Worm (Caenorhabditis elegans) whole organism, mixed stage, embryonic: ENCODE data around the gene mls-2.

Experiments used
- lsy-2 ChIP-seq: fragments of 150-350 bp; optimal IDR thresholded peaks from 2 replicates; lab custom pipeline; 2014; ENCODE audit warnings: missing biosample characterization, missing genetic modification characterization
- mep-1 ChIP-seq: fragments of 150-350 bp; optimal IDR thresholded peaks from 2 replicates; lab custom pipeline; 2017; ENCODE audit warnings: missing biosample characterization, missing genetic modification reagents, missing genetic modification characterization, inconsistent platforms
- nhr-76 ChIP-seq: sonication (generic microtip); optimal IDR thresholded peaks from 2 replicates; lab custom pipeline; 2017; ENCODE audit warnings: missing biosample characterization, missing genetic modification characterization
- pha-4 ChIP-seq: fragments of 150-350 bp; optimal IDR thresholded peaks from 2 replicates; lab custom pipeline; 2018; ENCODE audit warnings: missing biosample characterization, missing genetic modification reagents, missing genetic modification characterization
- ztf-11 ChIP-seq: fragments of 150-350 bp; optimal IDR thresholded peaks from 2 replicates; lab custom pipeline; 2014; ENCODE audit warnings: missing biosample characterization, missing genetic modification characterization

DNA sequence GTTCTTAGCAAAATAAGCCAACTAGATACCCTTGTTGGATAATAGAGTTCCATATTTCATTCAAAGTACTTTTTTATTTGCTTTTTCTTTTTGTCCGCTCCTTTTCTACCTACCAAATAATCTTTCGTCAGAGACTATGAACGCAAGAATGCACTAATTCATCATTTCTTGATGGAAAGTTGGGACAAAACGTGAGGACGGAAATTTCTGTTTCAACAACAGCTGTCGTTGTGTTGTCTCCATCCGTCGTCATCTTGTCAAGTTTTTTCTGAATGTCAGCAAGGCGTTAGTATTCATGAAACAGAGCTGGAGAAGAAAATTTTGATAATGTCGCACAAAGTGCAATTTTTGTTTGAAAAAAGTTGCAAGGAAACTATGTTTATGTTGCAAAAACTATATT, 23.3 kb upstream of the mls-2 start:
- TF ChIP-seq lsy-2 (tag; lab: Kevin White, UChicago) = no peak
- TF ChIP-seq pha-4 (tag; lab: Kevin White, UChicago) = no peak
- TF ChIP-seq ztf-11 (tag; lab: Kevin White, UChicago) = no peak
- no peak for TF ChIP-seq nhr-76
- no peak for TF ChIP-seq mep-1
